Worm (Caenorhabditis elegans): ENCODE data around the gene dmd-5.
"Not testable (repeated sequence)": the region's sequence is repeated elsewhere in the genome, so short reads cannot be mapped to it uniquely, and the experiment has no call there.

Gene dmd-5

ce11 chrII:5757656-5758055 lies 16.4 kb downstream of the dmd-5 start, which contains the start of the genes F10C1.3 and F10C1.23:
Gene F10C1.3, minus strand, starts transcription at chrII:5757756.
Gene F10C1.23, plus strand, starts transcription at chrII:5758040.
- not testable (repeated sequence) for TF ChIP-seq hlh-30 (tag; optimal IDR thresholded peaks at IDR 0.05; ENCODE audit: insufficient read depth); unc-86 (tag; optimal IDR thresholded peaks at IDR 0.05); fkh-10 (GFP tag; optimal IDR thresholded peaks at IDR 0.05)

- TF ChIP-seq che-1 (tag; optimal IDR thresholded peaks at IDR 0.05), result no peak
Observed at ce11 chrII:5754168-5754567, 19.9 kb downstream of the dmd-5 start, which contains the start of gene F10C1.8. Gene F10C1.8, plus strand, starts transcription at chrII:5754468.

- TF ChIP-seq elt-2 (tag; optimal IDR thresholded peaks at IDR 0.05) (peak; percentile 83), fkh-10 (GFP tag; optimal IDR thresholded peaks at IDR 0.05) (no peak)
Observed at ce11 chrII:5751353-5751752, 22.7 kb downstream of the dmd-5 start.

- TF ChIP-seq dve-1 (tag; optimal IDR thresholded peaks at IDR 0.05) (no peak), elt-2 (tag; optimal IDR thresholded peaks at IDR 0.05) (peak; percentile 92), ceh-9 (tag; optimal IDR thresholded peaks at IDR 0.05) (no peak), ceh-30 (tag; optimal IDR thresholded peaks at IDR 0.05) (no peak)
Observed at ce11 chrII:5749733-5750238, 24.2 kb downstream of the dmd-5 start, which contains the start of gene ifb-2. Gene ifb-2, plus strand, starts transcription at chrII:5750188.

ce11 chrII:5748395-5748794 lies 25.6 kb downstream of the dmd-5 start:
- TF ChIP-seq sox-2 (GFP tag; IDR thresholded peaks at IDR 0.05) (no peak), fkh-10 (GFP tag; optimal IDR thresholded peaks at IDR 0.05) (no peak), ceh-34 (tag; optimal IDR thresholded peaks at IDR 0.05) (no peak), eyg-1 (tag; optimal IDR thresholded peaks at IDR 0.05) (no peak), elt-2 (tag; optimal IDR thresholded peaks at IDR 0.05) (peak; percentile 93), unc-42 (tag; optimal IDR thresholded peaks at IDR 0.05) (no peak)

ce11 chrII:5747312-5747711 lies 26.7 kb downstream of the dmd-5 start:
- TF ChIP-seq fkh-10 (GFP tag; optimal IDR thresholded peaks at IDR 0.05) (no peak), C38D4.7 (GFP tag; optimal IDR thresholded peaks at IDR 0.05) (no peak), ttx-3 (tag; optimal IDR thresholded peaks at IDR 0.05) (no peak), ceh-48 (tag; optimal IDR thresholded peaks at IDR 0.05) (no peak)

- TF ChIP-seq tbx-2 (tag; optimal IDR thresholded peaks at IDR 0.05) (no peak), npax-4 (tag; optimal IDR thresholded peaks at IDR 0.05) (no peak), elt-2 (tag; optimal IDR thresholded peaks at IDR 0.05) (peak; percentile 3), lim-6 (tag; optimal IDR thresholded peaks at IDR 0.05) (no peak)
Observed at ce11 chrII:5745088-5745487, 28.9 kb downstream of the dmd-5 start, which contains the start of gene F10C1.9. Gene F10C1.9, minus strand, starts transcription at chrII:5745284.

- TF ChIP-seq ceh-31 (tag; optimal IDR thresholded peaks at IDR 0.05) (no peak), mec-3 (tag; optimal IDR thresholded peaks at IDR 0.05; ENCODE audit: borderline replicate concordance) (no peak), C08G9.2 (tag; optimal IDR thresholded peaks at IDR 0.05) (no peak), sox-2 (GFP tag; IDR thresholded peaks at IDR 0.05) (no peak), elt-4 (tag; optimal IDR thresholded peaks at IDR 0.05) (no peak), tbx-2 (tag; optimal IDR thresholded peaks at IDR 0.05) (no peak), ama-1 (optimal IDR thresholded peaks at IDR 0.05) (no peak), pat-9 (tag; optimal IDR thresholded peaks at IDR 0.05) (no peak), ceh-14 (tag; optimal IDR thresholded peaks at IDR 0.05) (no peak), unc-55 (GFP tag; optimal IDR thresholded peaks at IDR 0.05) (no peak), unc-3 (GFP tag; conservative IDR thresholded peaks at IDR 0.05) (no peak), unc-3 (tag; optimal IDR thresholded peaks at IDR 0.05) (no peak), T23F11.4 (GFP tag; optimal IDR thresholded peaks at IDR 0.05) (no peak), ceh-24 (tag; optimal IDR thresholded peaks at IDR 0.05) (no peak), pax-1 (tag; optimal IDR thresholded peaks at IDR 0.05) (no peak)
Observed at ce11 chrII:5744342-5744741, 29.7 kb downstream of the dmd-5 start.

All from whole organism, late embryonic.